Fruit fly (Drosophila melanogaster): ENCODE measurements around the gene CG13712.

The CG13712 gene

DNA sequence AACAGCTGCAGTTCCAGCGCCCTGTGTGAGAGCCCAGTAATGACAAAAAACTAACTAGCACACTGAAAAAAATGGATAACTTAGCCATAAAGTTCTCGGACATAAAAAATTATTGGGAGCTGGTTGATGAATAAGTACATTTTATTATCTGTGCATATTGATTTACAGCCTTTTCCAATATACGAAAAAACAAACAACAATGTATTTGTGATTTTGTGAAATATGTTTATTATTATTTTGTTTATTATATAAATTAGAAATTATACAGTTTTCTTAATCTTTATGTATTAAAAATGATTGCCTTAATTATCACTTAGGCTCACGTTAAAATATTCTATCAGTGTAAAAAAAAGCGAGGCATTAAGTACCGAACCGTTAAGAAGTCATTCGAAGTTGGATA lies 17.9 kb downstream of the CG13712 start (continued):
- no peak for TF ChIP-seq CG5180 (GFP tag; optimal IDR thresholded peaks at IDR 0.05)
- TF ChIP-seq CG10959 (GFP tag; IDR thresholded peaks at IDR 0.05): no peak
- TF ChIP-seq ac (GFP tag; optimal IDR thresholded peaks at IDR 0.05): no peak
- TF ChIP-seq wdn (GFP tag; IDR thresholded peaks at IDR 0.05): no peak
- no peak for TF ChIP-seq CG7357 (GFP tag; IDR thresholded peaks at IDR 0.05)
- no peak for TF ChIP-seq Dbx (GFP tag; IDR thresholded peaks at IDR 0.05)
- TF ChIP-seq exex (tag; optimal IDR thresholded peaks at IDR 0.05): no peak
- TF ChIP-seq Side (GFP tag; optimal IDR thresholded peaks at IDR 0.05): no peak
- TF ChIP-seq disco-r (GFP tag; optimal IDR thresholded peaks at IDR 0.05): no peak
- no peak for TF ChIP-seq slbo (GFP tag; IDR thresholded peaks at IDR 0.05)
- no peak for TF ChIP-seq mld (GFP tag; IDR thresholded peaks at IDR 0.05; ENCODE audit: partially characterized antibody)
- no peak for TF ChIP-seq Meics (GFP tag; optimal IDR thresholded peaks at IDR 0.05)
- no peak for TF ChIP-seq tio (GFP tag; optimal IDR thresholded peaks at IDR 0.05)
- TF ChIP-seq Trl (optimal IDR thresholded peaks at IDR 0.05): no peak
- no peak for TF ChIP-seq Trl (GFP tag; optimal IDR thresholded peaks at IDR 0.05)
- no peak for TF ChIP-seq Nf-YA (GFP tag; IDR thresholded peaks at IDR 0.05)
- TF ChIP-seq CG4404 (GFP tag; IDR thresholded peaks at IDR 0.05): no peak
- no peak for TF ChIP-seq CG18011 (GFP tag; optimal IDR thresholded peaks at IDR 0.05)
- TF ChIP-seq ssp (GFP tag; IDR thresholded peaks at IDR 0.05): no peak
- TF ChIP-seq CG7372 (GFP tag; IDR thresholded peaks at IDR 0.05): no peak
- TF ChIP-seq MBD-R2 (GFP tag; IDR thresholded peaks at IDR 0.05): no peak
- no peak for TF ChIP-seq CG2116 (GFP tag; optimal IDR thresholded peaks at IDR 0.05)
- no peak for TF ChIP-seq CG4707 (GFP tag; optimal IDR thresholded peaks at IDR 0.05)
- TF ChIP-seq emc (GFP tag; optimal IDR thresholded peaks at IDR 0.05): no peak
- TF ChIP-seq sens-2 (GFP tag; IDR thresholded peaks at IDR 0.05): no peak
- TF ChIP-seq MESR4 (GFP tag; optimal IDR thresholded peaks at IDR 0.05): no peak
- no peak for TF ChIP-seq jing (GFP tag; optimal IDR thresholded peaks at IDR 0.05)
- no peak for TF ChIP-seq Usf (GFP tag; optimal IDR thresholded peaks at IDR 0.05)
- no peak for TF ChIP-seq Hr78 (GFP tag; optimal IDR thresholded peaks at IDR 0.05)
- no peak for TF ChIP-seq Hmr (GFP tag; optimal IDR thresholded peaks at IDR 0.05)
- TF ChIP-seq TFAM (GFP tag; optimal IDR thresholded peaks at IDR 0.05): no peak
- TF ChIP-seq Hsf (GFP tag; optimal IDR thresholded peaks at IDR 0.05): no peak
- TF ChIP-seq shn (GFP tag; optimal IDR thresholded peaks at IDR 0.05): no peak
- TF ChIP-seq B-H1 (GFP tag; IDR thresholded peaks at IDR 0.05): no peak
- no peak for TF ChIP-seq sima (GFP tag; optimal IDR thresholded peaks at IDR 0.05)
- TF ChIP-seq ind (GFP tag; optimal IDR thresholded peaks at IDR 0.05): no peak
- TF ChIP-seq CG31441 (GFP tag; IDR thresholded peaks at IDR 0.05): peak; percentile 64; the same call in 1 of the 2 replicates
- no peak for TF ChIP-seq Myb (GFP tag; optimal IDR thresholded peaks at IDR 0.05)
- TF ChIP-seq row (GFP tag; IDR thresholded peaks at IDR 0.05): peak; percentile 34
- no peak for TF ChIP-seq Ets65A (GFP tag)
- no peak for TF ChIP-seq zf30C (GFP tag; optimal IDR thresholded peaks at IDR 0.05)
- TF ChIP-seq en (GFP tag; optimal IDR thresholded peaks at IDR 0.05): no peak
- TF ChIP-seq CG31388 (GFP tag; optimal IDR thresholded peaks at IDR 0.05): no peak
- TF ChIP-seq mirr (GFP tag; optimal IDR thresholded peaks at IDR 0.05): no peak
- no peak for TF ChIP-seq CG3407 (GFP tag; optimal IDR thresholded peaks at IDR 0.05)
- TF ChIP-seq CG17802 (tag; optimal IDR thresholded peaks at IDR 0.05): no peak
- no peak for TF ChIP-seq sna (GFP tag; IDR thresholded peaks at IDR 0.05; ENCODE audit: partially characterized antibody)
- TF ChIP-seq CG10565 (GFP tag; optimal IDR thresholded peaks at IDR 0.05): no peak
- 0 out of 3 replicates have a peak, but pooled peaks have one; percentile 45 for TF ChIP-seq ci (GFP tag; IDR thresholded peaks at IDR 0.05)
- no peak for TF ChIP-seq fd102C (GFP tag; optimal IDR thresholded peaks at IDR 0.05)
- TF ChIP-seq Dip3 (GFP tag; optimal IDR thresholded peaks at IDR 0.05): no peak
- TF ChIP-seq CG10147 (GFP tag; optimal IDR thresholded peaks at IDR 0.05): peak; percentile 5
- no peak for TF ChIP-seq stc (GFP tag; IDR thresholded peaks at IDR 0.05)

Data from whole organism, embryonic.